Fruit fly (Drosophila melanogaster): Measurements from ENCODE around the gene alphaTub85E.

Gene alphaTub85E

DNA sequence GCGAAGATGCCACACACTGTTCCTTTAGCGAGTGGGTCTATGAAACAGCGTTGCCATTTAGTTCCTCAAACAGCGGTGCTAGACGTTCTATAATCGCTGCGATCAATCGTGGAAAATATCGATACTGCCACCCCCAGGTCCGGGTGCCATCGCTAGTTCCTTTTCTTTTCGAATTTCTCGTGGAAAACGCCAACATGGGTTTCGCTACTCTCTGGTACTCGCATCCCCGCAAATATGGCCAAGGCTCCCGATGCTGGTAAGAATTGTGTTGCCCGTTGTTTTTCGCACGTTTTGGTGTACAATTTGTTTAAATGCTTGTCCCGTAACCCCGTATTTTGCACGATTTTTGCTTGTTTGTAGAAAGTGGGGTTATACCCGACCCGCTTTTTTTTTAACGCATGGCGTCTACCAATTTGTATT, 44.9 kb upstream of the alphaTub85E start, which contains the start of gene RpS29 (continued):
- TF ChIP-seq CG7963 (GFP tag; IDR thresholded peaks at IDR 0.05; ENCODE audit: partially characterized antibody) = peak; percentile 79
- peak; percentile 65 for TF ChIP-seq tgo (GFP tag; IDR thresholded peaks at IDR 0.05)
- peak; percentile 40 for TF ChIP-seq Abd-B (GFP tag; optimal IDR thresholded peaks at IDR 0.05)
- peak; percentile 68 for TF ChIP-seq CG2678 (tag; optimal IDR thresholded peaks at IDR 0.05)
- TF ChIP-seq Awh (GFP tag; IDR thresholded peaks at IDR 0.05) = no peak
- TF ChIP-seq CG8478 (optimal IDR thresholded peaks at IDR 0.05) = no peak
- TF ChIP-seq Lhr (GFP tag; optimal IDR thresholded peaks at IDR 0.05) = peak; percentile 90
- TF ChIP-seq CG43689 (GFP tag; IDR thresholded peaks at IDR 0.05) = no peak
- peak; percentile 47 for TF ChIP-seq CG18262 (tag; optimal IDR thresholded peaks at IDR 0.05)
- peak; percentile 79 for TF ChIP-seq ttk (GFP tag; IDR thresholded peaks at IDR 0.05)
- peak; percentile 8 for TF ChIP-seq fd96Cb (tag; optimal IDR thresholded peaks at IDR 0.05)
- TF ChIP-seq H15 (GFP tag; IDR thresholded peaks at IDR 0.05) = peak; percentile 68; the same call in 1 of the 3 replicates
- TF ChIP-seq Poxn (GFP tag; IDR thresholded peaks at IDR 0.05) = peak; percentile 60; the same call in 1 of the 2 replicates
- TF ChIP-seq eyg (GFP tag; optimal IDR thresholded peaks at IDR 0.05) = peak; percentile 70
- peak; percentile 64 for TF ChIP-seq CG17359 (tag; optimal IDR thresholded peaks at IDR 0.05)
- peak; percentile 69; the same call in 2 of the 3 replicates for TF ChIP-seq CG3726 (GFP tag; IDR thresholded peaks at IDR 0.05)
- peak; percentile 88 for TF ChIP-seq luna (GFP tag; optimal IDR thresholded peaks at IDR 0.05)
- peak; percentile 72 for TF ChIP-seq odd (GFP tag; optimal IDR thresholded peaks at IDR 0.05)
- peak; percentile 45 for TF ChIP-seq kah (GFP tag; optimal IDR thresholded peaks at IDR 0.05)
- TF ChIP-seq CG4328 (GFP tag; optimal IDR thresholded peaks at IDR 0.05) = peak; percentile 87
- peak; percentile 95 for TF ChIP-seq sens (GFP tag)
- no peak for TF ChIP-seq btn (GFP tag; optimal IDR thresholded peaks at IDR 0.05)
- peak; percentile 92 for TF ChIP-seq CG12659 (GFP tag; optimal IDR thresholded peaks at IDR 0.05)
- no peak for TF ChIP-seq CG15479 (GFP tag; optimal IDR thresholded peaks at IDR 0.05)
- peak; percentile 52; the same call in 1 of the 2 replicates for TF ChIP-seq rib (GFP tag; IDR thresholded peaks at IDR 0.05)
- peak; percentile 51 for TF ChIP-seq CG31365 (tag; optimal IDR thresholded peaks at IDR 0.05)
- TF ChIP-seq al (GFP tag; IDR thresholded peaks at IDR 0.05) = peak; percentile 72
- TF ChIP-seq tin (GFP tag; optimal IDR thresholded peaks at IDR 0.05) = peak; percentile 74
- TF ChIP-seq dysf (GFP tag; IDR thresholded peaks at IDR 0.05) = peak; percentile 80
- TF ChIP-seq schlank (tag; optimal IDR thresholded peaks at IDR 0.05) = peak; percentile 85
- TF ChIP-seq CG33213 (GFP tag; optimal IDR thresholded peaks at IDR 0.05) = peak; percentile 94
- TF ChIP-seq CG15073 (GFP tag; optimal IDR thresholded peaks at IDR 0.05) = no peak
- TF ChIP-seq bbx (GFP tag; IDR thresholded peaks at IDR 0.05; ENCODE audit: partially characterized antibody) = peak; percentile 95
- no peak for TF ChIP-seq CG6254 (GFP tag; optimal IDR thresholded peaks at IDR 0.05)
- TF ChIP-seq insv (GFP tag; optimal IDR thresholded peaks at IDR 0.05) = peak in 1 of 2 experiments; percentile 73
- peak; percentile 77 for TF ChIP-seq CG14441 (GFP tag; IDR thresholded peaks at IDR 0.05)
- peak; percentile 67 for TF ChIP-seq CG16779 (GFP tag; IDR thresholded peaks at IDR 0.05)
- TF ChIP-seq bsh (GFP tag; optimal IDR thresholded peaks at IDR 0.05) = peak; percentile 46 to 49
- peak; percentile 48 for TF ChIP-seq cwo (GFP tag; optimal IDR thresholded peaks at IDR 0.05)
- no peak for TF ChIP-seq Hmx (GFP tag; optimal IDR thresholded peaks at IDR 0.05)
- 0 out of 2 replicates have a peak, but pooled peaks have one; percentile 10 for TF ChIP-seq gt (GFP tag; IDR thresholded peaks at IDR 0.05)
- TF ChIP-seq NfI (GFP tag; optimal IDR thresholded peaks at IDR 0.05) = peak; percentile 87
- TF ChIP-seq ato (GFP tag; IDR thresholded peaks at IDR 0.05; ENCODE audit: partially characterized antibody) = peak; percentile 88
- peak; percentile 94 for TF ChIP-seq Myb (GFP tag; optimal IDR thresholded peaks at IDR 0.05)
- peak; percentile 83 for TF ChIP-seq Chrac-16 (GFP tag; optimal IDR thresholded peaks at IDR 0.05)
- TF ChIP-seq Atf6 (GFP tag; IDR thresholded peaks at IDR 0.05) = peak; percentile 72
- TF ChIP-seq CG18764 (GFP tag; optimal IDR thresholded peaks at IDR 0.05) = peak; percentile 76
- TF ChIP-seq CG17186 (GFP tag; optimal IDR thresholded peaks at IDR 0.05) = peak; percentile 90
- TF ChIP-seq CG4854 (GFP tag; optimal IDR thresholded peaks at IDR 0.05) = peak; percentile 57
- TF ChIP-seq cato (GFP tag; optimal IDR thresholded peaks at IDR 0.05; ENCODE audit: borderline replicate concordance) = peak; percentile 38
- peak; percentile 77 for TF ChIP-seq CG13775 (GFP tag; optimal IDR thresholded peaks at IDR 0.05)

All from whole organism, embryonic.